Fruit fly (Drosophila melanogaster): ENCODE data around the gene PKD.

PKD gene

dm6 chr3R:18297444-18298297, 16.5 kb downstream of the PKD start:
- no peak for TF ChIP-seq CG17801 (GFP tag; optimal IDR thresholded peaks at IDR 0.05; ENCODE audit: partially characterized antibody)

dm6 chr3R:18296737-18297136, 17.5 kb downstream of the PKD start:
- TF ChIP-seq CG17801 (GFP tag; optimal IDR thresholded peaks at IDR 0.05; ENCODE audit: partially characterized antibody), result no peak

dm6 chr3R:18296084-18296483, 18.1 kb downstream of the PKD start:
- TF ChIP-seq CG17801 (GFP tag; optimal IDR thresholded peaks at IDR 0.05; ENCODE audit: partially characterized antibody), result no peak

dm6 chr3R:18295262-18295944, 18.8 kb downstream of the PKD start:
- TF ChIP-seq CG17801 (GFP tag; optimal IDR thresholded peaks at IDR 0.05; ENCODE audit: partially characterized antibody), result no peak

dm6 chr3R:18294488-18294887, 19.7 kb downstream of the PKD start:
- no peak for TF ChIP-seq CG17801 (GFP tag; optimal IDR thresholded peaks at IDR 0.05; ENCODE audit: partially characterized antibody)

- no peak for TF ChIP-seq CG17801 (GFP tag; optimal IDR thresholded peaks at IDR 0.05; ENCODE audit: partially characterized antibody)
Observed at dm6 chr3R:18292371-18292770, 21.8 kb downstream of the PKD start.

- TF ChIP-seq CG17801 (GFP tag; optimal IDR thresholded peaks at IDR 0.05; ENCODE audit: partially characterized antibody), result no peak
Observed at dm6 chr3R:18291831-18292230, 22.4 kb downstream of the PKD start.

dm6 chr3R:18288677-18289076, 25.5 kb downstream of the PKD start, which contains the start of gene CG7131:
Gene CG7131 (minus strand): TSS chr3R:18288777.
- TF ChIP-seq CG17801 (GFP tag; optimal IDR thresholded peaks at IDR 0.05; ENCODE audit: partially characterized antibody), result no peak

dm6 chr3R:18283441-18283840, 30.8 kb downstream of the PKD start, which contains the start of the genes CG14312 and CG8064:
Gene CG14312 (minus strand): TSS chr3R:18283528.
Gene CG8064 (plus strand): TSS chr3R:18283660.
- no peak for TF ChIP-seq CG17801 (GFP tag; optimal IDR thresholded peaks at IDR 0.05; ENCODE audit: partially characterized antibody)

- no peak for TF ChIP-seq CG17801 (GFP tag; optimal IDR thresholded peaks at IDR 0.05; ENCODE audit: partially characterized antibody)
Observed at dm6 chr3R:18280866-18281473, 33.2 kb downstream of the PKD start.

- no peak for TF ChIP-seq CG17801 (GFP tag; optimal IDR thresholded peaks at IDR 0.05; ENCODE audit: partially characterized antibody)
Observed at dm6 chr3R:18280133-18280532, 34.1 kb downstream of the PKD start.

- TF ChIP-seq CG17801 (GFP tag; optimal IDR thresholded peaks at IDR 0.05; ENCODE audit: partially characterized antibody), result no peak
Observed at dm6 chr3R:18279494-18279893, 34.7 kb downstream of the PKD start, which contains the start of gene CG7142. Gene CG7142 (minus strand): TSS chr3R:18279522.

dm6 chr3R:18277406-18277805, 36.8 kb downstream of the PKD start:
- no peak for TF ChIP-seq CG17801 (GFP tag; optimal IDR thresholded peaks at IDR 0.05; ENCODE audit: partially characterized antibody)

- no peak for TF ChIP-seq CG17801 (GFP tag; optimal IDR thresholded peaks at IDR 0.05; ENCODE audit: partially characterized antibody)
Observed at dm6 chr3R:18276688-18277087, 37.5 kb downstream of the PKD start.

- TF ChIP-seq CG17801 (GFP tag; optimal IDR thresholded peaks at IDR 0.05; ENCODE audit: partially characterized antibody), result no peak
Observed at dm6 chr3R:18275113-18275782, 39.0 kb downstream of the PKD start.

Data from ovary, adult (tissue).